Worm (Caenorhabditis elegans): ENCODE results near the gene ttbk-6.

- no peak for TF ChIP-seq tab-1 (GFP tag; IDR thresholded peaks at IDR 0.05)
- no peak for TF ChIP-seq ztf-29 (GFP tag; IDR thresholded peaks at IDR 0.05)
- TF ChIP-seq med-1 (GFP tag; optimal IDR thresholded peaks at IDR 0.05; ENCODE audit: insufficient read depth), result no peak
- TF ChIP-seq flt-1 (GFP tag; IDR thresholded peaks at IDR 0.05), result no peak
These were observed 3.0 kb upstream of the ttbk-6 start, which contains the start of gene C45G9.12 for ce11 chrIII:5071509-5071908.

All from whole organism, midembryonic.